Fruit fly (Drosophila melanogaster) whole organism, pupa: ENCODE results near the gene Tmtc4.

Experiments used
- CG10348 ChIP-seq: fragments of 200-800 bp; sonication (Bioruptor generic); IDR thresholded peaks from 2 replicates; pipeline ENCODE4 v1.3.6; 2022; ENCODE audit warnings: missing biosample characterization, missing genetic modification characterization
- CG13204 ChIP-seq: fragments of 200-800 bp; sonication (Bioruptor generic); optimal IDR thresholded peaks from 2 replicates; lab custom pipeline; 2018; ENCODE audit warnings: missing biosample characterization, mild to moderate bottlenecking, missing genetic modification characterization, moderate library complexity
- CG17806 ChIP-seq: fragments of 200-800 bp; sonication (Bioruptor generic); optimal IDR thresholded peaks from 2 replicates; lab custom pipeline; 2018; ENCODE audit warnings: missing biosample characterization, mild to moderate bottlenecking, missing genetic modification characterization, moderate library complexity
- CG32121 ChIP-seq: fragments of 200-800 bp; sonication (Bioruptor generic); IDR thresholded peaks from 2 replicates; pipeline ENCODE4 v1.3.6; 2022; ENCODE audit warnings: missing biosample characterization, missing genetic modification characterization
- CG8159 ChIP-seq: fragments of 200-800 bp; sonication (Bioruptor generic); optimal IDR thresholded peaks from 3 replicates; lab custom pipeline; 2018; ENCODE audit warnings: missing biosample characterization, mild to moderate bottlenecking, missing genetic modification characterization, moderate library complexity
- CG8301 ChIP-seq: fragments of 200-800 bp; sonication (Bioruptor generic); optimal IDR thresholded peaks from 2 replicates; lab custom pipeline; 2018; ENCODE audit warnings: missing biosample characterization, mild to moderate bottlenecking, missing genetic modification characterization
- CG9948 ChIP-seq: fragments of 200-800 bp; sonication (Bioruptor generic); optimal IDR thresholded peaks from 2 replicates; lab custom pipeline; 2018; ENCODE audit warnings: missing biosample characterization, mild to moderate bottlenecking, missing genetic modification characterization, moderate library complexity
- D1 ChIP-seq: fragments of 200-800 bp; sonication (Bioruptor generic); optimal IDR thresholded peaks from 2 replicates; lab custom pipeline; 2018; ENCODE audit warnings: missing biosample characterization, mild to moderate bottlenecking, missing genetic modification characterization, moderate library complexity
- Pif1A ChIP-seq: fragments of 200-800 bp; sonication (Bioruptor generic); optimal IDR thresholded peaks from 3 replicates; lab custom pipeline; 2016; ENCODE audit warnings: missing biosample characterization, missing genetic modification characterization
- Pif1B ChIP-seq: fragments of 200-800 bp; sonication (Bioruptor generic); optimal IDR thresholded peaks from 3 replicates; lab custom pipeline; 2016; ENCODE audit warnings: missing biosample characterization, missing genetic modification characterization
- Snoo ChIP-seq: fragments of 200-800 bp; sonication (Bioruptor generic); optimal IDR thresholded peaks from 3 replicates; lab custom pipeline; 2017; ENCODE audit warnings: missing biosample characterization, mild to moderate bottlenecking, missing genetic modification characterization, inconsistent platforms
- fd96Ca ChIP-seq: fragments of 200-800 bp; sonication (Bioruptor generic); IDR thresholded peaks from 3 replicates; pipeline ENCODE4 v1.3.6; 2022; ENCODE audit warnings: missing biosample characterization, missing genetic modification characterization
- rn ChIP-seq: fragments of 200-800 bp; sonication (Bioruptor generic); IDR thresholded peaks from 2 replicates; pipeline ENCODE4 v1.3.6; 2022; ENCODE audit warnings: missing biosample characterization, missing genetic modification characterization

dm6 chr3R:15305246-15305645 lies 45.8 kb upstream of the Tmtc4 start:
- TF ChIP-seq fd96Ca (GFP tag; lab: Robert Waterston, UW) (no peak), CG8159 (tag; lab: Kevin White, UChicago) (no peak), CG13204 (GFP tag; lab: Kevin White, UChicago) (no peak), D1 (tag; lab: Kevin White, UChicago) (no peak), CG8301 (tag; lab: Kevin White, UChicago) (no peak), Snoo (tag; lab: Kevin White, UChicago) (no peak), Pif1A (GFP tag; lab: Kevin White, UChicago) (no peak), Pif1B (GFP tag; lab: Kevin White, UChicago) (no peak), rn (GFP tag; lab: Robert Waterston, UW) (no peak), CG17806 (tag; lab: Kevin White, UChicago) (no peak), CG10348 (GFP tag; lab: Robert Waterston, UW) (no peak), CG9948 (tag; lab: Kevin White, UChicago) (no peak), CG32121 (no peak)
